Fruit fly (Drosophila melanogaster) whole organism, embryonic: ENCODE measurements around the gene Nlg4.

Experiments used
- ATbp ChIP-seq: fragments of 200-800 bp; sonication (Bioruptor generic); optimal IDR thresholded peaks from 2 replicates; lab custom pipeline; 2017; ENCODE audit warnings: missing biosample characterization, mild to moderate bottlenecking, missing genetic modification characterization, missing genetic modification reagents
- Awh ChIP-seq: fragments of 200-800 bp; sonication (Bioruptor generic); IDR thresholded peaks from 2 replicates; pipeline ENCODE4, ENCODE4 v1.3.6; 2022; ENCODE audit warnings: missing biosample characterization, missing genetic modification characterization
- BEAF-32 ChIP-seq: fragments of 200-800 bp; sonication (Bioruptor generic); optimal IDR thresholded peaks from 3 replicates; lab custom pipeline; 2017; ENCODE audit warnings: missing biosample characterization, missing genetic modification characterization, mild to moderate bottlenecking, moderate library complexity, missing genetic modification reagents
- CG1024 ChIP-seq: fragments of 200-800 bp; sonication (Bioruptor generic); IDR thresholded peaks from 2 replicates; pipeline ENCODE4 v1.3.6; 2022; ENCODE audit warnings: missing biosample characterization, missing genetic modification characterization
- CG10654 ChIP-seq: fragments of 200-800 bp; sonication (Bioruptor generic); optimal IDR thresholded peaks from 2 replicates; lab custom pipeline; 2016; ENCODE audit warnings: missing biosample characterization, missing genetic modification characterization
- CG12219 ChIP-seq: fragments of 200-800 bp; sonication (Bioruptor generic); optimal IDR thresholded peaks from 3 replicates; lab custom pipeline; 2018; ENCODE audit warnings: missing biosample characterization, mild to moderate bottlenecking, missing genetic modification characterization
- CG12299 ChIP-seq: fragments of 200-800 bp; sonication (Bioruptor generic); optimal IDR thresholded peaks from 2 replicates; lab custom pipeline; 2018; ENCODE audit warnings: missing biosample characterization, mild to moderate bottlenecking, missing genetic modification characterization
- CG1233 ChIP-seq: fragments of 200-800 bp; sonication (Bioruptor generic); optimal IDR thresholded peaks from 4 replicates; lab custom pipeline; 2018; ENCODE audit warnings: missing biosample characterization, mild to moderate bottlenecking, missing genetic modification characterization
- CG13894 ChIP-seq: fragments of 200-800 bp; sonication (Bioruptor generic); optimal IDR thresholded peaks from 3 replicates; lab custom pipeline; 2018; ENCODE audit warnings: missing biosample characterization, mild to moderate bottlenecking, missing genetic modification characterization, moderate library complexity
- CG14667 ChIP-seq: fragments of 200-800 bp; sonication (Bioruptor generic); IDR thresholded peaks from 2 replicates; pipeline ENCODE4 v1.3.6; 2022; ENCODE audit warnings: missing biosample characterization, missing genetic modification characterization
- CG1792 ChIP-seq: fragments of 200-800 bp; sonication (Bioruptor generic); optimal IDR thresholded peaks from 2 replicates; lab custom pipeline; 2016; ENCODE audit warnings: missing biosample characterization, missing genetic modification characterization
- CG18262 ChIP-seq: fragments of 200-800 bp; optimal IDR thresholded peaks from 3 replicates; lab custom pipeline; 2019; ENCODE audit warnings: missing biosample characterization, mild to moderate bottlenecking, missing genetic modification characterization, moderate library complexity
- CG32532 ChIP-seq: fragments of 200-800 bp; sonication (Bioruptor generic); IDR thresholded peaks from 2 replicates; pipeline ENCODE4 v1.3.6; 2022; ENCODE audit warnings: missing biosample characterization, missing genetic modification characterization
- CG34376 ChIP-seq: fragments of 200-800 bp; sonication (Bioruptor generic); optimal IDR thresholded peaks from 2 replicates; lab custom pipeline; 2018; ENCODE audit warnings: missing biosample characterization, mild to moderate bottlenecking, missing genetic modification characterization
- CG6254 ChIP-seq: fragments of 200-800 bp; sonication (Bioruptor generic); optimal IDR thresholded peaks from 3 replicates; lab custom pipeline; 2017; ENCODE audit warnings: mild to moderate bottlenecking, missing biosample characterization, missing genetic modification reagents, missing genetic modification characterization
- CG6683 ChIP-seq: fragments of 200-800 bp; sonication (Bioruptor generic); optimal IDR thresholded peaks from 2 replicates; lab custom pipeline; 2017; ENCODE audit warnings: missing biosample characterization, mild to moderate bottlenecking, missing genetic modification characterization, missing genetic modification reagents
- CG6854 ChIP-seq: fragments of 200-800 bp; sonication (Bioruptor generic); optimal IDR thresholded peaks from 3 replicates; lab custom pipeline; 2017; ENCODE audit warnings: missing biosample characterization, mild to moderate bottlenecking, missing genetic modification characterization
- CG7963 ChIP-seq: fragments of 200-800 bp; sonication (Bioruptor generic); IDR thresholded peaks from 3 replicates; pipeline ENCODE4 v1.3.6; 2022; ENCODE audit warnings: missing biosample characterization, missing genetic modification characterization; ENCODE audit not compliant: partially characterized antibody
- Dfd ChIP-seq, 2 experiments: fragments of >200 bp; optimal IDR thresholded peaks; 2 replicates each; lab custom pipeline; 2017; ENCODE audit warnings: missing biosample characterization in 2 of 2, missing genetic modification characterization in 2 of 2
- Eip74EF ChIP-seq, 2 experiments: fragments of 200-800 bp in 1 of 2; fragments of >200 bp in 1 of 2; sonication (Bioruptor generic) in 1 of 2; optimal IDR thresholded peaks; 2 replicates each; lab custom pipeline; 2017 to 2019; ENCODE audit warnings: missing biosample characterization in 2 of 2, missing genetic modification characterization in 2 of 2, mild to moderate bottlenecking in 1 of 2, moderate library complexity in 1 of 2
- MTF-1 ChIP-seq: fragments of 200-800 bp; sonication (Bioruptor generic); optimal IDR thresholded peaks from 2 replicates; lab custom pipeline; 2018; ENCODE audit warnings: missing biosample characterization, mild to moderate bottlenecking, missing genetic modification characterization, borderline replicate concordance
- Mad ChIP-seq: fragments of 200-800 bp; sonication (Bioruptor generic); optimal IDR thresholded peaks from 2 replicates; lab custom pipeline; 2016; ENCODE audit warnings: missing biosample characterization, missing genetic modification characterization
- Max ChIP-seq: fragments of 200-800 bp; sonication (Bioruptor generic); optimal IDR thresholded peaks from 2 replicates; lab custom pipeline; 2016; ENCODE audit warnings: missing biosample characterization, mild to moderate bottlenecking, missing genetic modification characterization
- NC2β ChIP-seq: fragments of 200-800 bp; sonication (Bioruptor generic); optimal IDR thresholded peaks from 2 replicates; lab custom pipeline; 2016; ENCODE audit warnings: missing biosample characterization, missing genetic modification characterization
- NfI ChIP-seq: fragments of 200-800 bp; sonication (Bioruptor generic); optimal IDR thresholded peaks from 3 replicates; lab custom pipeline; 2018; ENCODE audit warnings: missing biosample characterization, mild to moderate bottlenecking, missing genetic modification characterization, moderate library complexity
- Oli ChIP-seq: fragments of 200-800 bp; sonication (Bioruptor generic); optimal IDR thresholded peaks from 2 replicates; lab custom pipeline; 2018; ENCODE audit warnings: missing biosample characterization, mild to moderate bottlenecking, missing genetic modification characterization, moderate library complexity
- Rfx ChIP-seq: fragments of 200-800 bp; sonication (Bioruptor generic); IDR thresholded peaks from 2 replicates; pipeline ENCODE4 v1.3.6; 2022; ENCODE audit warnings: missing biosample characterization, missing genetic modification characterization
- Sry-β ChIP-seq: fragments of 200-800 bp; sonication (Bioruptor generic); optimal IDR thresholded peaks from 2 replicates; lab custom pipeline; 2018; ENCODE audit warnings: missing biosample characterization, mild to moderate bottlenecking, missing genetic modification characterization, moderate library complexity
- Trl ChIP-seq, 3 experiments: fragments of >200 bp in 2 of 3; fragments of 200-800 bp in 1 of 3; sonication (Bioruptor generic) in 1 of 3; optimal IDR thresholded peaks; 2 replicates in 1 of 3; 3 replicates in 2 of 3; lab custom pipeline; 2016 to 2017; ENCODE audit warnings: missing biosample characterization in 1 of 3, missing genetic modification characterization in 1 of 3
- ap ChIP-seq: fragments of 200-800 bp; sonication (Bioruptor generic); IDR thresholded peaks from 2 replicates; pipeline ENCODE4 v1.3.6; 2022; ENCODE audit warnings: missing biosample characterization, missing genetic modification characterization
- ash1 ChIP-seq: fragments of 200-800 bp; sonication (Bioruptor generic); optimal IDR thresholded peaks from 2 replicates; lab custom pipeline; 2018; ENCODE audit warnings: missing biosample characterization, mild to moderate bottlenecking, missing genetic modification characterization
- bigmax ChIP-seq: fragments of 200-800 bp; sonication (Bioruptor generic); optimal IDR thresholded peaks from 2 replicates; lab custom pipeline; 2018; ENCODE audit warnings: missing biosample characterization, mild to moderate bottlenecking, missing genetic modification characterization
- btn ChIP-seq: fragments of 200-800 bp; sonication (Bioruptor generic); optimal IDR thresholded peaks from 2 replicates; lab custom pipeline; 2016; ENCODE audit warnings: missing biosample characterization, missing genetic modification characterization
- cas ChIP-seq: fragments of 200-800 bp; sonication (Bioruptor generic); IDR thresholded peaks from 2 replicates; pipeline ENCODE4 v1.3.6; 2022; ENCODE audit warnings: missing biosample characterization, missing genetic modification characterization
- crol ChIP-seq: fragments of 200-800 bp; sonication (Bioruptor generic); IDR thresholded peaks from 2 replicates; pipeline ENCODE4 v1.3.6; 2022; ENCODE audit warnings: missing biosample characterization, missing genetic modification characterization
- dati ChIP-seq: fragments of 200-800 bp; sonication (Bioruptor generic); IDR thresholded peaks from 2 replicates; pipeline ENCODE4 v1.3.6; 2022; ENCODE audit warnings: missing biosample characterization, missing genetic modification characterization
- eve ChIP-seq, 2 experiments: fragments of >200 bp; optimal IDR thresholded peaks; 2 replicates each; lab custom pipeline; 2017; ENCODE audit warnings: missing biosample characterization in 2 of 2, missing genetic modification characterization in 2 of 2
- grn ChIP-seq: fragments of 200-800 bp; sonication (Bioruptor generic); optimal IDR thresholded peaks from 3 replicates; lab custom pipeline; 2017; ENCODE audit warnings: missing biosample characterization, missing genetic modification characterization
- hth ChIP-seq: fragments of >200 bp; optimal IDR thresholded peaks from 2 replicates; lab custom pipeline; 2017; ENCODE audit warnings: inconsistent platforms
- insv ChIP-seq, 2 experiments: fragments of 200-800 bp; sonication (Bioruptor generic); optimal IDR thresholded peaks; 3 replicates each; lab custom pipeline; 2016 to 2018; ENCODE audit warnings: missing biosample characterization in 2 of 2, missing genetic modification characterization in 2 of 2
- odd ChIP-seq: fragments of 200-800 bp; sonication (Bioruptor generic); optimal IDR thresholded peaks from 2 replicates; lab custom pipeline; 2017; ENCODE audit warnings: missing biosample characterization, mild to moderate bottlenecking, missing genetic modification characterization
- rib ChIP-seq: fragments of 200-800 bp; sonication (Bioruptor generic); IDR thresholded peaks from 2 replicates; pipeline ENCODE4 v1.3.6; 2022; ENCODE audit warnings: missing biosample characterization, missing genetic modification characterization
- schlank ChIP-seq: fragments of 200-800 bp; sonication (Bioruptor generic); optimal IDR thresholded peaks from 2 replicates; lab custom pipeline; 2018; ENCODE audit warnings: missing biosample characterization, mild to moderate bottlenecking, missing genetic modification characterization
- sens ChIP-seq: fragments of 200-800 bp; sonication (Bioruptor generic); peaks from one replicate; lab custom pipeline; 2016; ENCODE audit warnings: missing biosample characterization, missing genetic modification characterization
- sens-2 ChIP-seq: fragments of 200-800 bp; sonication (Bioruptor generic); IDR thresholded peaks from 2 replicates; pipeline ENCODE4 v1.3.6; 2022; ENCODE audit warnings: missing biosample characterization, missing genetic modification characterization
- sr ChIP-seq: fragments of 200-800 bp; sonication (Bioruptor generic); IDR thresholded peaks from 3 replicates; pipeline ENCODE4 v1.3.6; 2022; ENCODE audit warnings: missing biosample characterization, missing genetic modification characterization
- stc ChIP-seq: fragments of 200-800 bp; sonication (Bioruptor generic); IDR thresholded peaks from 2 replicates; pipeline ENCODE4 v1.3.6; 2022; ENCODE audit warnings: missing biosample characterization, missing genetic modification characterization
- tap ChIP-seq: fragments of 200-800 bp; optimal IDR thresholded peaks from 3 replicates; lab custom pipeline; 2019; ENCODE audit warnings: missing biosample characterization, mild to moderate bottlenecking, missing genetic modification characterization, moderate library complexity
- tll ChIP-seq, 2 experiments: fragments of 200-800 bp in 1 of 2; fragments of >200 bp in 1 of 2; sonication (Bioruptor generic) in 1 of 2; optimal IDR thresholded peaks; 2 replicates each; lab custom pipeline; 2017 to 2019; ENCODE audit warnings: missing biosample characterization in 2 of 2, missing genetic modification characterization in 2 of 2, mild to moderate bottlenecking in 1 of 2, moderate library complexity in 1 of 2
- trh ChIP-seq: fragments of 200-800 bp; sonication (Bioruptor generic); optimal IDR thresholded peaks from 2 replicates; lab custom pipeline; 2016; ENCODE audit warnings: missing biosample characterization, missing genetic modification characterization

Gene Nlg4

DNA sequence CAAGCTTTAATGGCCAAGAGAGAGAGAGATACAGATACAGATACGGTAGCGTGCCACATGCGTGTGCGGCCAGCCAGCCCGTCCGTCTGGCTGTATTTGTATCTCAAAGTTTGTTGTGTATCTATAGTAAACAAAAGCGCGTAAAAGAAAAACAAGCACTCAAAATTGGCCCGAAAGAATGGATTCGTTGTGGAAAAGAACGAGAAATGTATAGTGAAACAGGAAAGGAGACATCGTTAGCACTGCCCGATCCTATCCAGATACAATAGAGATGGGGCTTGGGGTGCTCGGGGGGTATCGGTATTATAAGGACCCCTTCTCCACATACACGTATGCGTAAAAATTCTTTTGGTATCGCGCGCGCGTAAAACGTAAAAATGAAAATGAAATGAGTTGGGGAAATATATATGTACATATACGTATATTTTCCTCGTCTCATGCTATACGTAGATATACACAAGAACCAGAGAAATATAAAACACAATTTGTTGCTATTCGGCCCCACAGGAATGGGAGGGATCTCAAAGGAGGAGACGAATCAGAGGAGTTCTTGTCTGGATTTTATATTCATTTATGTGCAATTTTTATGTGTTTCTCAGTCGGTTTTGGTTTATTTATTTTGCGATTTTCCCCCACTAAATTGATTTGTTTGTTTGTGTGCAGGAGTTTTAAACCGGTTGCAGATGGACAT is 59.3 kb downstream of the Nlg4 start (continued):
- no peak for TF ChIP-seq tll (GFP tag; optimal IDR thresholded peaks at IDR 0.05; lab: Kevin White, UChicago)
- TF ChIP-seq CG34376: no peak
- TF ChIP-seq CG13894 (tag; lab: Kevin White, UChicago): peak; percentile 97
- TF ChIP-seq hth (lab: Kevin White, UChicago): no peak
- TF ChIP-seq Sry-β (GFP tag; lab: Kevin White, UChicago): no peak
- no peak for TF ChIP-seq NC2β (GFP tag; lab: Kevin White, UChicago)
- no peak for TF ChIP-seq CG10654 (GFP tag; lab: Kevin White, UChicago)
- no peak for TF ChIP-seq CG6254 (GFP tag; lab: Kevin White, UChicago)
- no peak for TF ChIP-seq CG6683 (GFP tag; lab: Kevin White, UChicago)
- no peak for TF ChIP-seq insv (GFP tag; optimal IDR thresholded peaks at IDR 0.05; lab: Kevin White, UChicago)
- TF ChIP-seq cas: no peak
- TF ChIP-seq CG1792: no peak
- TF ChIP-seq ash1 (GFP tag; lab: Kevin White, UChicago): no peak
- 0 out of 2 replicates have a peak, but pooled peaks have one; percentile 5 for TF ChIP-seq CG32532 (GFP tag; lab: Robert Waterston, UW)
- peak; percentile 68 for TF ChIP-seq MTF-1 (GFP tag; lab: Kevin White, UChicago)
- peak; percentile 23 for TF ChIP-seq odd (GFP tag; lab: Kevin White, UChicago)
- no peak for TF ChIP-seq ap (GFP tag; lab: Robert Waterston, UW)
- no peak for TF ChIP-seq CG14667 (GFP tag; lab: Robert Waterston, UW)
- peak; percentile 54; the same call in 1 of the 2 replicates for TF ChIP-seq crol (GFP tag; lab: Robert Waterston, UW)
- peak; percentile 43 for TF ChIP-seq CG12219 (GFP tag; lab: Kevin White, UChicago)
- TF ChIP-seq dati: no peak
- TF ChIP-seq CG7963 (GFP tag; lab: Robert Waterston, UW): no peak
- TF ChIP-seq BEAF-32 (GFP tag; lab: Kevin White, UChicago): no peak
- TF ChIP-seq sens (GFP tag; lab: Kevin White, UChicago): no peak
- peak; percentile 18 for TF ChIP-seq CG12299
- TF ChIP-seq Trl (optimal IDR thresholded peaks at IDR 0.05; lab: Kevin White, UChicago): no peak
- TF ChIP-seq Trl (GFP tag; optimal IDR thresholded peaks at IDR 0.05; lab: Kevin White, UChicago): peak; percentile 28
- no peak for TF ChIP-seq sens-2 (GFP tag; lab: Robert Waterston, UW)
- TF ChIP-seq Mad (GFP tag; lab: Kevin White, UChicago): no peak
- TF ChIP-seq bigmax (GFP tag; lab: Kevin White, UChicago): peak; percentile 11
- TF ChIP-seq ATbp (GFP tag; lab: Kevin White, UChicago): peak; percentile 12
- TF ChIP-seq stc (GFP tag; lab: Robert Waterston, UW): no peak
- TF ChIP-seq trh (GFP tag; lab: Kevin White, UChicago): no peak
- no peak for TF ChIP-seq NfI (GFP tag; lab: Kevin White, UChicago)
- peak; percentile 17 for TF ChIP-seq tap (tag; lab: Kevin White, UChicago)
- no peak for TF ChIP-seq sr (GFP tag; lab: Robert Waterston, UW)
- no peak for TF ChIP-seq Eip74EF (GFP tag; optimal IDR thresholded peaks at IDR 0.05; lab: Kevin White, UChicago)
- TF ChIP-seq CG1233 (GFP tag; lab: Kevin White, UChicago): peak; percentile 34
- no peak for TF ChIP-seq btn (GFP tag; lab: Kevin White, UChicago)
- no peak for TF ChIP-seq Oli
- no peak for TF ChIP-seq CG18262 (tag; lab: Kevin White, UChicago)
- no peak for TF ChIP-seq rib (GFP tag; lab: Robert Waterston, UW)
- TF ChIP-seq Dfd (GFP tag; optimal IDR thresholded peaks at IDR 0.05; lab: Kevin White, UChicago): no peak
- no peak for TF ChIP-seq CG1024
- no peak for TF ChIP-seq Rfx (GFP tag; lab: Robert Waterston, UW)
- no peak for TF ChIP-seq schlank (tag; lab: Kevin White, UChicago)
- TF ChIP-seq Awh: no peak
- TF ChIP-seq Max (GFP tag; lab: Kevin White, UChicago): no peak
- TF ChIP-seq grn (GFP tag; lab: Kevin White, UChicago): peak; percentile 38
- no peak for TF ChIP-seq CG6854
- TF ChIP-seq eve (GFP tag; optimal IDR thresholded peaks at IDR 0.05; lab: Kevin White, UChicago): no peak
